Worm (Caenorhabditis elegans) whole organism, late embryonic: ENCODE data around the gene sgcb-1.

Experiments
- ceh-22 ChIP-seq: sonication (generic microtip); optimal IDR thresholded peaks from 2 replicates; lab custom pipeline; 2017; ENCODE audit warnings: missing biosample characterization, missing genetic modification characterization
- ceh-9 ChIP-seq: sonication (generic microtip); optimal IDR thresholded peaks from 2 replicates; lab custom pipeline; 2016; ENCODE audit warnings: mild to moderate bottlenecking, missing genetic modification characterization, inconsistent platforms, missing compliant biosample characterization
- gmeb-2 ChIP-seq: sonication (generic microtip); optimal IDR thresholded peaks from 2 replicates; lab custom pipeline; 2016; ENCODE audit warnings: missing genetic modification characterization, inconsistent platforms, missing compliant biosample characterization
- hlh-6 ChIP-seq: sonication (generic microtip); optimal IDR thresholded peaks from 2 replicates; lab custom pipeline; 2016; ENCODE audit warnings: missing genotype, missing genetic modification characterization, missing compliant biosample characterization
- pha-4 ChIP-seq: fragments of 150-350 bp; optimal IDR thresholded peaks from 2 replicates; lab custom pipeline; 2018; ENCODE audit warnings: missing biosample characterization, missing genetic modification reagents, missing genetic modification characterization
- rnt-1 ChIP-seq: sonication (generic microtip); optimal IDR thresholded peaks from 2 replicates; lab custom pipeline; 2016; ENCODE audit warnings: missing genetic modification characterization, missing compliant biosample characterization
- unc-42 ChIP-seq: sonication (generic microtip); optimal IDR thresholded peaks from 2 replicates; lab custom pipeline; 2016; ENCODE audit warnings: missing genotype, missing genetic modification characterization, missing compliant biosample characterization

ce11 chrII:288705-289205 lies 37.3 kb upstream of the sgcb-1 start, which contains the start of gene mrpl-41:
- TF ChIP-seq ceh-9 (tag; lab: Kevin White, UChicago): no peak
- no peak for TF ChIP-seq ceh-22 (tag; lab: Kevin White, UChicago)
- TF ChIP-seq gmeb-2: no peak
- TF ChIP-seq hlh-6 (tag; lab: Kevin White, UChicago): no peak
- no peak for TF ChIP-seq rnt-1 (tag; lab: Kevin White, UChicago)
- no peak for TF ChIP-seq pha-4 (tag; lab: Kevin White, UChicago)
- TF ChIP-seq unc-42: no peak
